Fruit fly (Drosophila melanogaster): ENCODE measurements around the gene shop.

Gene shop

dm6 chrX:18843229-18844033 lies 4.9 kb downstream of the shop start, which contains the start of gene htk (continued):
- peak; percentile 97 for TF ChIP-seq Med (GFP tag)
- no peak for TF ChIP-seq fd64A (GFP tag; optimal IDR thresholded peaks at IDR 0.05)
- TF ChIP-seq z (GFP tag; IDR thresholded peaks at IDR 0.05), result no peak; the same call in 2 of the 3 replicates
- peak; percentile 79 for TF ChIP-seq CG17829 (tag; optimal IDR thresholded peaks at IDR 0.05)
- no peak for TF ChIP-seq wek (GFP tag; optimal IDR thresholded peaks at IDR 0.05)
- TF ChIP-seq CG3726 (GFP tag; IDR thresholded peaks at IDR 0.05), result no peak
- TF ChIP-seq CG3838 (GFP tag; optimal IDR thresholded peaks at IDR 0.05), result no peak
- peak; percentile 64 for TF ChIP-seq Ptx1 (GFP tag; IDR thresholded peaks at IDR 0.05)
- peak; percentile 22 for TF ChIP-seq CG16815 (GFP tag; optimal IDR thresholded peaks at IDR 0.05)
- TF ChIP-seq Hr51 (GFP tag; optimal IDR thresholded peaks at IDR 0.05), result peak; percentile 40 to 71
- TF ChIP-seq grau (tag; optimal IDR thresholded peaks at IDR 0.05), result peak; percentile 71
- TF ChIP-seq ttk (GFP tag; IDR thresholded peaks at IDR 0.05), result no peak
- no peak for TF ChIP-seq br (optimal IDR thresholded peaks at IDR 0.05)
- TF ChIP-seq hkb (optimal IDR thresholded peaks at IDR 0.05), result no peak
- peak; percentile 62 for TF ChIP-seq hkb (GFP tag; IDR thresholded peaks at IDR 0.05)
- peak; percentile 73 for TF ChIP-seq HmgZ (tag; optimal IDR thresholded peaks at IDR 0.05)
- no peak for TF ChIP-seq yki (optimal IDR thresholded peaks at IDR 0.05)
- TF ChIP-seq her (GFP tag; optimal IDR thresholded peaks at IDR 0.05), result peak; percentile 77
- TF ChIP-seq CG8478 (optimal IDR thresholded peaks at IDR 0.05), result no peak
- peak; percentile 75 for TF ChIP-seq CG30403 (GFP tag; optimal IDR thresholded peaks at IDR 0.05)
- TF ChIP-seq Dek (tag; optimal IDR thresholded peaks at IDR 0.05), result peak; percentile 57
- TF ChIP-seq CG9932 (GFP tag; IDR thresholded peaks at IDR 0.05), result peak; percentile 86
- TF ChIP-seq repo (GFP tag; optimal IDR thresholded peaks at IDR 0.05), result peak; percentile 36
- no peak for TF ChIP-seq D (optimal IDR thresholded peaks at IDR 0.05)
- TF ChIP-seq D (GFP tag; optimal IDR thresholded peaks at IDR 0.05), result no peak
- TF ChIP-seq CG6791 (GFP tag; IDR thresholded peaks at IDR 0.05; ENCODE audit: partially characterized antibody), result peak; percentile 94
- TF ChIP-seq CrebB (tag; optimal IDR thresholded peaks at IDR 0.05), result no peak
- peak; percentile 96 for TF ChIP-seq Bgb (GFP tag; IDR thresholded peaks at IDR 0.05; ENCODE audit: partially characterized antibody)
- TF ChIP-seq CG18262 (tag; optimal IDR thresholded peaks at IDR 0.05), result peak; percentile 43
- no peak for TF ChIP-seq CG8281 (tag; optimal IDR thresholded peaks at IDR 0.05)
- peak; percentile 79 for TF ChIP-seq CG13624 (GFP tag; optimal IDR thresholded peaks at IDR 0.05)
- no peak for TF ChIP-seq CG30431 (GFP tag; optimal IDR thresholded peaks at IDR 0.05)
- peak; percentile 77 for TF ChIP-seq lmd (GFP tag; IDR thresholded peaks at IDR 0.05)
- peak; percentile 52 for TF ChIP-seq CG15269 (tag; optimal IDR thresholded peaks at IDR 0.05)
- no peak for TF ChIP-seq TFAM (GFP tag; optimal IDR thresholded peaks at IDR 0.05)
- no peak for TF ChIP-seq pan (optimal IDR thresholded peaks at IDR 0.05)
- no peak for TF ChIP-seq pan (GFP tag; optimal IDR thresholded peaks at IDR 0.05 in 1 of 2, IDR thresholded peaks at IDR 0.05 in 1 of 2)
- TF ChIP-seq BEAF-32 (GFP tag; optimal IDR thresholded peaks at IDR 0.05), result peak; percentile 96
- TF ChIP-seq gsb-n (tag; optimal IDR thresholded peaks at IDR 0.05), result peak; percentile 33
- TF ChIP-seq jing (GFP tag; optimal IDR thresholded peaks at IDR 0.05), result no peak
- TF ChIP-seq CG34224 (GFP tag; IDR thresholded peaks at IDR 0.05; ENCODE audit: partially characterized antibody), result peak; percentile 82
- peak; percentile 71 for TF ChIP-seq sisA (GFP tag; IDR thresholded peaks at IDR 0.05)
- TF ChIP-seq Lpt (GFP tag; optimal IDR thresholded peaks at IDR 0.05), result no peak
- no peak for TF ChIP-seq jigr1 (GFP tag; IDR thresholded peaks at IDR 0.05)
- peak; percentile 53 for TF ChIP-seq HHEX (GFP tag; optimal IDR thresholded peaks at IDR 0.05)
- TF ChIP-seq Trl (optimal IDR thresholded peaks at IDR 0.05), result no peak
- peak; percentile 80 for TF ChIP-seq Trl (GFP tag; optimal IDR thresholded peaks at IDR 0.05)
- TF ChIP-seq Side (GFP tag; optimal IDR thresholded peaks at IDR 0.05), result peak; percentile 73
- peak; percentile 46 for TF ChIP-seq dmrt99B (tag; optimal IDR thresholded peaks at IDR 0.05)
- TF ChIP-seq nom (GFP tag; optimal IDR thresholded peaks at IDR 0.05), result no peak
- no peak for TF ChIP-seq tll (GFP tag; optimal IDR thresholded peaks at IDR 0.05)
